Worm (Caenorhabditis elegans): Measurements from ENCODE around the gene flh-1.

- TF ChIP-seq ceh-32 (tag; optimal IDR thresholded peaks at IDR 0.05; ENCODE audit: poor library complexity) = no peak
- no peak for TF ChIP-seq ZK337.2 (GFP tag; IDR thresholded peaks at IDR 0.05)
- no peak for TF ChIP-seq spr-1 (tag; optimal IDR thresholded peaks at IDR 0.05)
- TF ChIP-seq hif-1 (tag; optimal IDR thresholded peaks at IDR 0.05) = no peak
- no peak for TF ChIP-seq nhr-77 (tag; optimal IDR thresholded peaks at IDR 0.05)
- no peak for TF ChIP-seq T20F7.1 (GFP tag; optimal IDR thresholded peaks at IDR 0.05)
- no peak for TF ChIP-seq lin-13 (GFP tag; optimal IDR thresholded peaks at IDR 0.05)
- TF ChIP-seq ztf-11 (tag; optimal IDR thresholded peaks at IDR 0.05) = no peak
- no peak for TF ChIP-seq snpc-4 (tag; optimal IDR thresholded peaks at IDR 0.05)
- no peak for TF ChIP-seq D1046.2 (GFP tag; IDR thresholded peaks at IDR 0.05)
- TF ChIP-seq nhr-42 (GFP tag; IDR thresholded peaks at IDR 0.05) = no peak
- no peak for TF ChIP-seq mes-2 (tag; optimal IDR thresholded peaks at IDR 0.05; ENCODE audit: poor library complexity, severe bottlenecking)
- TF ChIP-seq F10B5.3 (tag; optimal IDR thresholded peaks at IDR 0.05) = no peak
These were observed 31.5 kb downstream of the flh-1 start, which contains the start of gene Y11D7A.3 for ce11 chrIV:9232421-9233141.

Measured in whole organism, L4 larva.